Worm (Caenorhabditis elegans): Measurements from ENCODE around the gene rps-13.

Gene rps-13

ce11 chrIII:6324139-6324538, 50.7 kb downstream of the rps-13 start, which contains the start of gene C56G2.5:
TSS of gene C56G2.5 (minus strand) at chrIII:6324239.
- TF ChIP-seq attf-4 (tag; optimal IDR thresholded peaks at IDR 0.05): no peak
- peak in 1 of 2 experiments; percentile 38 for TF ChIP-seq unc-62 (GFP tag; optimal IDR thresholded peaks at IDR 0.05 in 1 of 2)
- no peak for TF ChIP-seq unc-62 (tag; optimal IDR thresholded peaks at IDR 0.05)
- no peak for TF ChIP-seq snpc-4 (tag; optimal IDR thresholded peaks at IDR 0.05)
